Worm (Caenorhabditis elegans) whole organism, young adult: Measurements from ENCODE around the gene ZK899.7.

Source experiments
- B0019.2 ChIP-seq: fragments of 200-800 bp; sonication (Bioruptor generic); conservative IDR thresholded peaks from 2 replicates; pipeline ENCODE4 v1.3.6; 2022; ENCODE audit warnings: missing genetic modification reagents, missing genetic modification characterization, missing compliant biosample characterization
- F52B5.7 ChIP-seq: sonication (generic microtip); optimal IDR thresholded peaks from 2 replicates; lab custom pipeline; 2016; ENCODE audit warnings: mild to moderate bottlenecking, missing genetic modification characterization, missing compliant biosample characterization
- F57C9.4 ChIP-seq: sonication (generic microtip); optimal IDR thresholded peaks from 2 replicates; lab custom pipeline; 2017; ENCODE audit warnings: mild to moderate bottlenecking, missing genetic modification characterization, missing compliant biosample characterization
- T26A5.8 ChIP-seq: sonication (generic microtip); optimal IDR thresholded peaks from 2 replicates; lab custom pipeline; 2016; ENCODE audit warnings: missing genetic modification characterization, missing compliant biosample characterization
- Y53F4B.3 ChIP-seq: fragments of 200-800 bp; sonication (Bioruptor generic); IDR thresholded peaks from 2 replicates; pipeline ENCODE4 v1.3.6; 2022; ENCODE audit warnings: missing genetic modification reagents, missing genetic modification characterization, missing compliant biosample characterization
- Y95B8A.8 ChIP-seq: fragments of 200-800 bp; sonication (Bioruptor generic); IDR thresholded peaks from 2 replicates; pipeline ENCODE4 v1.3.6; 2022; ENCODE audit warnings: missing genetic modification reagents, missing genetic modification characterization, missing compliant biosample characterization
- akir-1 ChIP-seq: fragments of 200-800 bp; sonication (Bioruptor generic); optimal IDR thresholded peaks from 2 replicates; lab custom pipeline; 2018; ENCODE audit warnings: mild to moderate bottlenecking, missing genetic modification characterization, moderate library complexity, missing compliant biosample characterization
- ama-1 ChIP-seq, 3 experiments: fragments of 150-350 bp in 1 of 3; sonication (generic microtip) in 2 of 3; optimal IDR thresholded peaks; 2 replicates each; lab custom pipeline; 2014 to 2018; ENCODE audit warnings: missing biosample characterization in 2 of 3, missing genetic modification characterization in 2 of 3, missing genetic modification reagents in 2 of 3
- athp-1 ChIP-seq: sonication (generic microtip); optimal IDR thresholded peaks from 2 replicates; lab custom pipeline; 2017; ENCODE audit warnings: mild to moderate bottlenecking, missing genetic modification characterization, missing compliant biosample characterization
- attf-5 ChIP-seq: fragments of 200-800 bp; sonication (Bioruptor generic); optimal IDR thresholded peaks from 2 replicates; lab custom pipeline; 2018; ENCODE audit warnings: mild to moderate bottlenecking, missing genetic modification characterization, missing compliant biosample characterization
- bed-1 ChIP-seq: fragments of 200-800 bp; sonication (Bioruptor generic); IDR thresholded peaks from 2 replicates; pipeline ENCODE4 v1.3.6; 2022; ENCODE audit warnings: missing genetic modification reagents, missing genetic modification characterization, missing compliant biosample characterization
- ccch-3 ChIP-seq: fragments of 200-800 bp; sonication (Bioruptor generic); optimal IDR thresholded peaks from 2 replicates; lab custom pipeline; 2018; ENCODE audit warnings: mild to moderate bottlenecking, missing genetic modification characterization, missing compliant biosample characterization
- ceh-27 ChIP-seq: fragments of 200-800 bp; sonication (Bioruptor generic); optimal IDR thresholded peaks from 2 replicates; lab custom pipeline; 2018; ENCODE audit warnings: mild to moderate bottlenecking, missing genetic modification characterization, moderate library complexity, missing compliant biosample characterization
- ceh-40 ChIP-seq: fragments of 200-800 bp; sonication (Bioruptor generic); IDR thresholded peaks from 2 replicates; pipeline ENCODE4 v1.3.6; 2022; ENCODE audit warnings: missing genetic modification characterization, missing compliant biosample characterization
- dox-1 ChIP-seq: fragments of 200-800 bp; sonication (Bioruptor generic); IDR thresholded peaks from 2 replicates; pipeline ENCODE4 v1.3.6; 2022; ENCODE audit warnings: missing genetic modification reagents, missing genetic modification characterization, missing compliant biosample characterization
- egl-44 ChIP-seq: fragments of 200-800 bp; sonication (Bioruptor generic); IDR thresholded peaks from 2 replicates; pipeline ENCODE4 v1.3.6; 2022; ENCODE audit warnings: missing genetic modification reagents, missing genetic modification characterization, missing compliant biosample characterization
- hlh-26 ChIP-seq: fragments of 200-800 bp; sonication (Bioruptor generic); conservative IDR thresholded peaks from 2 replicates; pipeline ENCODE4 v1.3.6; 2022; ENCODE audit warnings: missing genetic modification reagents, missing genetic modification characterization, missing compliant biosample characterization
- lag-1 ChIP-seq: fragments of 200-800 bp; sonication (Bioruptor generic); IDR thresholded peaks from 2 replicates; pipeline ENCODE4 v1.3.6; 2022; ENCODE audit warnings: missing genetic modification reagents, missing genetic modification characterization, missing compliant biosample characterization
- let-526 ChIP-seq: fragments of 200-800 bp; sonication (Bioruptor generic); IDR thresholded peaks from 2 replicates; pipeline ENCODE4 v1.3.6; 2022; ENCODE audit warnings: missing genetic modification reagents, missing genetic modification characterization, missing compliant biosample characterization
- let-607 ChIP-seq, 2 experiments: fragments of 200-800 bp in 1 of 2; sonication (Bioruptor generic) in 1 of 2; sonication (generic microtip) in 1 of 2; optimal IDR thresholded peaks; 2 replicates each; lab custom pipeline; 2016 to 2018; ENCODE audit warnings: mild to moderate bottlenecking in 2 of 2, missing compliant biosample characterization in 2 of 2, missing genetic modification characterization in 2 of 2, moderate library complexity in 2 of 2, missing genotype in 1 of 2
- lin-35 ChIP-seq, 3 experiments: fragments of 150-350 bp in 2 of 3; sonication (generic microtip) in 1 of 3; optimal IDR thresholded peaks; 2 replicates each; lab custom pipeline; 2014 to 2018; ENCODE audit warnings: missing biosample characterization in 3 of 3, missing genetic modification characterization in 3 of 3, missing genetic modification reagents in 3 of 3
- lsl-1 ChIP-seq: fragments of 200-800 bp; sonication (Bioruptor generic); optimal IDR thresholded peaks from 2 replicates; lab custom pipeline; 2018; ENCODE audit warnings: mild to moderate bottlenecking, missing genetic modification characterization, moderate library complexity, missing compliant biosample characterization
- madf-6 ChIP-seq: fragments of 200-800 bp; sonication (Bioruptor generic); IDR thresholded peaks from 2 replicates; pipeline ENCODE4 v1.3.6; 2022; ENCODE audit warnings: missing genetic modification reagents, missing genetic modification characterization, missing compliant biosample characterization
- nfya-1 ChIP-seq: sonication (generic microtip); optimal IDR thresholded peaks from 2 replicates; lab custom pipeline; 2017; ENCODE audit warnings: antibody characterized with exemption, missing compliant biosample characterization, missing genetic modification characterization, borderline replicate concordance; ENCODE audit not compliant: insufficient read depth
- nfya-2 ChIP-seq: fragments of 200-800 bp; sonication (Bioruptor generic); IDR thresholded peaks from 2 replicates; pipeline ENCODE4 v1.3.6; 2022; ENCODE audit warnings: missing genetic modification reagents, missing genetic modification characterization, missing compliant biosample characterization
- rcor-1 ChIP-seq: fragments of 200-800 bp; sonication (Bioruptor generic); IDR thresholded peaks from 2 replicates; pipeline ENCODE4 v1.3.6; 2022; ENCODE audit warnings: missing genetic modification reagents, missing genetic modification characterization, missing compliant biosample characterization
- sdz-38 ChIP-seq: sonication (generic microtip); optimal IDR thresholded peaks from 2 replicates; lab custom pipeline; 2016; ENCODE audit warnings: missing genotype, missing genetic modification characterization, missing compliant biosample characterization
- snpc-1.3 ChIP-seq: sonication (generic microtip); optimal IDR thresholded peaks from 2 replicates; lab custom pipeline; 2017; ENCODE audit warnings: missing genetic modification characterization, mild to moderate bottlenecking, missing compliant biosample characterization, antibody characterized with exemption, moderate library complexity, missing genotype, missing genetic modification reagents; ENCODE audit not compliant: insufficient read depth
- snpc-4 ChIP-seq, 5 experiments: fragments of 150-350 bp in 1 of 5; sonication (generic microtip) in 4 of 5; optimal IDR thresholded peaks; 2 replicates each; lab custom pipeline; 2014 to 2018; ENCODE audit warnings: missing genetic modification characterization in 5 of 5, missing biosample characterization in 3 of 5, antibody characterized with exemption in 2 of 5, mild to moderate bottlenecking in 2 of 5, missing compliant biosample characterization in 2 of 5, missing genotype in 2 of 5, moderate library complexity in 2 of 5, missing genetic modification reagents in 1 of 5
- tlf-1 ChIP-seq: fragments of 200-800 bp; sonication (Bioruptor generic); optimal IDR thresholded peaks from 2 replicates; lab custom pipeline; 2018; ENCODE audit warnings: mild to moderate bottlenecking, missing genetic modification characterization, missing compliant biosample characterization
- unc-130 ChIP-seq: sonication (generic microtip); optimal IDR thresholded peaks from 2 replicates; lab custom pipeline; 2016; ENCODE audit warnings: missing genetic modification reagents, missing genetic modification characterization, missing compliant biosample characterization
- ztf-18 ChIP-seq: sonication (generic microtip); optimal IDR thresholded peaks from 2 replicates; lab custom pipeline; 2016; ENCODE audit warnings: missing genotype, mild to moderate bottlenecking, missing genetic modification characterization, missing compliant biosample characterization

The ZK899.7 gene

DNA sequence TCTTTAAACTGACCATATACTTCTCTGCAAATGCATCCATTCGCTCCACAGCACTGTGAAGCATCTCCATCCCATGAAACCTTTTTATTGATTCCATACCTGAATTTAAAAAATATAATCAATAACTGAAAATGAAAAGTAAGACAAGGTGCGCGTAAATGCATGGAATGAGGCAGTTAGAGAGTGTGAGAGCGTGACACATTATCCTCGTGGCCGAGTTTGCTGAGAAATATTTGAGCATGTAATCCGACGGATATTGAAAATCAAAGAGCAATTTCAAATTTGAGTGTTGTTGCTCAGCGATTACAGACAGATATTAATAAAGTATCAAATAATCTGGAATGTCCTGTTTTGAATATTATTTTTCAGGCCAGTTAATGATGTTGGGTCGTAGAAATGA lies at the start of gene ZK899.7:
Gene ZK899.7 (minus strand): TSS at position 101 of the 400 bp plus-strand sequence.
- TF ChIP-seq T26A5.8 (tag; lab: Kevin White, UChicago) (no peak), let-607 (tag; optimal IDR thresholded peaks at IDR 0.05; lab: Kevin White, UChicago) (no peak), akir-1 (GFP tag; lab: Kevin White, UChicago) (no peak)

DNA sequence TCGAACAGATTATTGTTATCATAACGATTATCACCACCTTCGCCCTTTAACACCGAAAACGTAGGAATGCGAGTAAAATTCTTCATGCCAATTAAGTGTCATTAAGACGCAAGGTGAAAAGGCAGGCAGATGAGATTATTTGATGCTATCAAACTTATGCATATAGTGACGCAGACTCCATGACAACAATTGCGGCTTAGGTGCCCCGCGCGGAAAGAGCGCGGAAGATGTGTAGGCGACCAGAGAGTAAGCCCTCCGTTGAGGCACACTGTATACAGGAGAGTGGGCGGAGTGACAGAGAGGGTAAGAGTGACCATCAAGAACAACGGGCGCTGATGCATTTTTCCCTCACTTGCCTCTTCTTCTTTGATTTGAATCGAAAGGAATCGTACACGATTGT lies 45.4 kb upstream of the ZK899.7 start:
- TF ChIP-seq lag-1 (GFP tag; lab: Robert Waterston, UW) (no peak), nfya-1 (tag; lab: Kevin White, UChicago) (no peak), unc-130 (GFP tag; lab: Kevin White, UChicago) (no peak), B0019.2 (GFP tag; lab: Robert Waterston, UW) (no peak), lin-35 (GFP tag; optimal IDR thresholded peaks at IDR 0.05; lab: Kevin White, UChicago) (no peak)

DNA sequence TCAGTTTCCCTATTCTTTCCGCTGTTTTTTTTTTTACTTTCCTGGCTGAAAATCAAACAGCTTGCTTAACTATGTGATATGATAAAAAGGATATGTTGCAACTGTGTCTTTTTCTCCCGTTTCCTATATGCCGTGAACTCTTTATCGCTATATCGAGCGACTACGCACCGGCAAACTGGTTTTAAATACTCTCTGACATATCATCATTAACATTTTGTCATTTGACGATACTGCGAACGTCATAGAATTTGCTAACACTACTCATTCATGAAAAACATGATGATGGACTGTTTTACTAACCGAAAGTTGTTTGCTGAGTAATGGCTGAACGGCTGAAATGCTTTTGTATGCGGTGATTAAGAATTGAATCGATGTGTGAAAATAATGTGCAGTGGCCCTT lies 42.2 kb upstream of the ZK899.7 start:
- TF ChIP-seq ceh-40 (no peak), snpc-4 (GFP tag; optimal IDR thresholded peaks at IDR 0.05; lab: Kevin White, UChicago) (no peak), snpc-4 (tag; optimal IDR thresholded peaks at IDR 0.05; lab: Kevin White, UChicago) (no peak), ama-1 (optimal IDR thresholded peaks at IDR 0.05; lab: Kevin White, UChicago) (no peak), ama-1 (GFP tag; optimal IDR thresholded peaks at IDR 0.05; lab: Kevin White, UChicago) (no peak), lin-35 (GFP tag; optimal IDR thresholded peaks at IDR 0.05; lab: Kevin White, UChicago) (no peak), egl-44 (GFP tag; lab: Robert Waterston, UW) (no peak), akir-1 (GFP tag; lab: Kevin White, UChicago) (no peak), nfya-2 (GFP tag; lab: Robert Waterston, UW) (no peak), F57C9.4 (tag; lab: Kevin White, UChicago) (no peak), F52B5.7 (tag; lab: Kevin White, UChicago) (no peak)
- TF ChIP-seq, all 124 proteins: peak for 0

DNA sequence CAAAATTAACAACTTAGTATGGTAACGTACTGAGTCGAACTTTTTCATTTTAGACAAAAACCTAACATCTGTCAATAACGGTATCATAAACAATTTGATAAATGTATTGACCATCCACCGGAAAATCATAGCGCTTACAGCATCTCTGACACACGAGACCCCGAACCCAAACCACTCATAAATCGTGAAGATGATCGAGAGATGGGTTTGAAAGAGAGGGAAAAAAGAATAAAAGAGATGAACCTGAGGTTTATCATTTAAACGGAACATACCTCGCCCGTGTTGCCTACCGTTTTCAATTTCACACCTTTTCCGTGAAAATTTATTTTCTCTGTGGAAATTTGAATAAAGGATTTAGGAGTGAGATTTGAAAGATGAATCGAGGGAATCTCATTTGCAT lies 40.3 kb upstream of the ZK899.7 start:
- TF ChIP-seq sdz-38 (no peak), bed-1 (no peak)

DNA sequence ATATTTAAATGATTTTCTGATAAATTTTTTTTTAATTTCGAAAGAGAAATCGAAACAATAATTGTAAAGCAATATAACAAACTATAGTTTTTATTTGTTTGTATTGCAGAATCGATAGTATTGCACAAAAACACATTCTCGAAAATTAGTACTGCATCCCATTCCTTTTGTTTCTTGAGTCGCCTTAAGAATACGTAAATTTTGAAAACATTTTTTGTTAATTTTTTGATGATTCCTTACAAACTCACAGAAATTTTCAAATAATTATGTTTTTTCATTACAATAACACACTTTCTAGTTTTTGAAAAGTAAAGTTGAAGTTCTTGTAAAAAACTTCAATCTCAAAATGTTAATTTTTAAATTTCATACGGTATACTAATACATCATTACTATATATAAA lies 36.9 kb upstream of the ZK899.7 start:
- TF ChIP-seq Y53F4B.3 (GFP tag; lab: Robert Waterston, UW) (no peak), let-526 (GFP tag; lab: Robert Waterston, UW) (no peak), ceh-27 (GFP tag; lab: Kevin White, UChicago) (no peak), ccch-3 (GFP tag; lab: Kevin White, UChicago) (no peak), F57C9.4 (tag; lab: Kevin White, UChicago) (no peak), athp-1 (no peak), tlf-1 (GFP tag; lab: Kevin White, UChicago) (no peak), ztf-18 (tag; lab: Kevin White, UChicago) (no peak), Y95B8A.8 (no peak), snpc-1.3 (no peak), dox-1 (no peak), hlh-26 (no peak), madf-6 (GFP tag; lab: Robert Waterston, UW) (no peak)

DNA sequence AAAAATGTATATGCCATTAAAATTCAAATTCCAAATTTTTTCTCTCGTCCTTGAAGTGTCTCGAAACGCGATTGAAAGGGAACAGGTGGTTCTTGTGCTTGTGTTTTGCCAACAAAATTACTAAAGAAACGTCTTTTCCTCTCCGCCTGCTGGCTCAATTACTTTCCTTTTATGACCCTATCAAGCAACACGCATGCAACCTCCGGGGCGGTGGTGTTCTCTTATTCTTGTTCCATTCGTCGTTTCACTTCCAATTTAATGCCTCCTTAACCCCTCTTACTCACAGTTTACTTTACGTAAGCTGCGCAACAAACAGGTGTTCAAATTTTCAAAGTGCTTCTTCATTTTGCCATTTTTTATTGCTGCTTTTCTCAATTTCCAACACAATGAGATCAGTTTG lies 34.5 kb upstream of the ZK899.7 start:
- TF ChIP-seq rcor-1 (GFP tag; lab: Robert Waterston, UW) = no peak
- TF ChIP-seq ama-1 (optimal IDR thresholded peaks at IDR 0.05; lab: Kevin White, UChicago) = no peak
- no peak for TF ChIP-seq ama-1 (GFP tag; optimal IDR thresholded peaks at IDR 0.05; lab: Kevin White, UChicago)
- no peak for TF ChIP-seq lsl-1 (GFP tag; lab: Kevin White, UChicago)
- no peak for TF ChIP-seq attf-5 (GFP tag; lab: Kevin White, UChicago)
